Fruit fly (Drosophila melanogaster) whole organism, adult: ENCODE results near the gene CG32533.

ENCODE experiments used
- CG11617 ChIP-seq: fragments of 200-800 bp; sonication (Bioruptor generic); optimal IDR thresholded peaks from 2 replicates; lab custom pipeline; 2017; ENCODE audit warnings: mild to moderate bottlenecking, missing biosample characterization, missing genetic modification reagents, missing genetic modification characterization
- CG12768 ChIP-seq: fragments of 200-800 bp; sonication (Bioruptor generic); optimal IDR thresholded peaks from 2 replicates; lab custom pipeline; 2017; ENCODE audit warnings: missing biosample characterization, missing genetic modification characterization, mild to moderate bottlenecking, moderate library complexity, missing genetic modification reagents
- CG14711 ChIP-seq: fragments of 200-800 bp; sonication (Bioruptor generic); optimal IDR thresholded peaks from 2 replicates; lab custom pipeline; 2018; ENCODE audit warnings: missing biosample characterization, mild to moderate bottlenecking, missing genetic modification characterization, moderate library complexity
- CG1620 ChIP-seq: fragments of 200-800 bp; sonication (Bioruptor generic); optimal IDR thresholded peaks from 2 replicates; lab custom pipeline; 2016; ENCODE audit warnings: missing biosample characterization, missing genetic modification characterization
- CG33017 ChIP-seq: fragments of 200-800 bp; sonication (Bioruptor generic); optimal IDR thresholded peaks from 2 replicates; lab custom pipeline; 2018; ENCODE audit warnings: missing biosample characterization, mild to moderate bottlenecking, missing genetic modification characterization, moderate library complexity
- CG5204 ChIP-seq: fragments of 200-800 bp; sonication (Bioruptor generic); optimal IDR thresholded peaks from 2 replicates; lab custom pipeline; 2016; ENCODE audit warnings: missing biosample characterization, missing genetic modification characterization
- CG7045 ChIP-seq: fragments of 200-800 bp; sonication (Bioruptor generic); optimal IDR thresholded peaks from 2 replicates; lab custom pipeline; 2017; ENCODE audit warnings: missing biosample characterization, mild to moderate bottlenecking, missing genetic modification characterization
- CG7101 ChIP-seq: fragments of 200-800 bp; sonication (Bioruptor generic); optimal IDR thresholded peaks from 2 replicates; lab custom pipeline; 2018; ENCODE audit warnings: missing biosample characterization, mild to moderate bottlenecking, missing genetic modification characterization, moderate library complexity
- Clk ChIP-seq: fragments of 200-800 bp; sonication (Bioruptor generic); optimal IDR thresholded peaks from 2 replicates; lab custom pipeline; 2017; ENCODE audit warnings: missing biosample characterization, missing genetic modification characterization
- Crg-1 ChIP-seq: fragments of 200-800 bp; sonication (Bioruptor generic); optimal IDR thresholded peaks from 2 replicates; lab custom pipeline; 2016; ENCODE audit warnings: missing biosample characterization, missing genetic modification characterization
- Hr96 ChIP-seq: fragments of 200-800 bp; sonication (Bioruptor generic); optimal IDR thresholded peaks from 2 replicates; lab custom pipeline; 2016; ENCODE audit warnings: missing biosample characterization, missing genetic modification characterization
- Mnt ChIP-seq: fragments of 200-800 bp; sonication (Bioruptor generic); optimal IDR thresholded peaks from 2 replicates; lab custom pipeline; 2016; ENCODE audit warnings: missing biosample characterization, mild to moderate bottlenecking, missing genetic modification characterization
- bab1 ChIP-seq: fragments of 200-800 bp; sonication (Bioruptor generic); optimal IDR thresholded peaks from 3 replicates; lab custom pipeline; 2019; ENCODE audit warnings: missing biosample characterization, mild to moderate bottlenecking, missing genetic modification characterization, moderate library complexity
- cic ChIP-seq: fragments of 200-800 bp; sonication (Bioruptor generic); optimal IDR thresholded peaks from 2 replicates; lab custom pipeline; 2017; ENCODE audit warnings: missing biosample characterization, mild to moderate bottlenecking, missing genetic modification characterization, moderate library complexity
- cnc ChIP-seq, 2 experiments: fragments of >200 bp; optimal IDR thresholded peaks; 2 replicates each; lab custom pipeline; 2017
- kay ChIP-seq: fragments of 200-800 bp; sonication (Bioruptor generic); peaks from one replicate; lab custom pipeline; 2016; ENCODE audit warnings: missing biosample characterization, missing genetic modification characterization, borderline replicate concordance
- ovo ChIP-seq: fragments of 200-800 bp; sonication (Bioruptor generic); optimal IDR thresholded peaks from 2 replicates; lab custom pipeline; 2016; ENCODE audit warnings: missing biosample characterization, missing genetic modification characterization
- pad ChIP-seq: fragments of 200-800 bp; sonication (Bioruptor generic); optimal IDR thresholded peaks from 3 replicates; lab custom pipeline; 2017; ENCODE audit warnings: missing biosample characterization, missing genetic modification characterization, mild to moderate bottlenecking, moderate library complexity, missing genetic modification reagents
- tj ChIP-seq: fragments of 200-800 bp; sonication (Bioruptor generic); optimal IDR thresholded peaks from 3 replicates; lab custom pipeline; 2017; ENCODE audit warnings: missing biosample characterization, mild to moderate bottlenecking, missing genetic modification characterization, moderate library complexity
- toe ChIP-seq: fragments of 200-800 bp; sonication (Bioruptor generic); optimal IDR thresholded peaks from 2 replicates; lab custom pipeline; 2016; ENCODE audit warnings: missing biosample characterization, missing genetic modification characterization

CG32533 gene

dm6 chrX:19433766-19434165, 45.4 kb downstream of the CG32533 start:
- TF ChIP-seq CG14711 (no peak), Mnt (no peak), cnc (optimal IDR thresholded peaks at IDR 0.05; lab: Kevin White, UChicago) (no peak), Crg-1 (GFP tag; lab: Kevin White, UChicago) (no peak), CG7101 (tag; lab: Kevin White, UChicago) (no peak), cic (GFP tag; lab: Kevin White, UChicago) (no peak), CG7045 (no peak), tj (GFP tag; lab: Kevin White, UChicago) (no peak), ovo (GFP tag; lab: Kevin White, UChicago) (no peak), CG5204 (GFP tag; lab: Kevin White, UChicago) (no peak), CG1620 (GFP tag; lab: Kevin White, UChicago) (no peak), toe (GFP tag; lab: Kevin White, UChicago) (no peak), Clk (GFP tag; lab: Kevin White, UChicago) (no peak), CG33017 (tag; lab: Kevin White, UChicago) (no peak), kay (GFP tag; lab: Kevin White, UChicago) (no peak), CG12768 (GFP tag; lab: Kevin White, UChicago) (no peak), bab1 (no peak)

dm6 chrX:19429243-19429642, 50.0 kb downstream of the CG32533 start:
- TF ChIP-seq tj (GFP tag; lab: Kevin White, UChicago) (no peak), CG1620 (GFP tag; lab: Kevin White, UChicago) (no peak), kay (GFP tag; lab: Kevin White, UChicago) (no peak), Mnt (no peak), Crg-1 (GFP tag; lab: Kevin White, UChicago) (no peak), cic (GFP tag; lab: Kevin White, UChicago) (no peak), CG7045 (no peak), Hr96 (GFP tag; lab: Kevin White, UChicago) (no peak), CG11617 (GFP tag; lab: Kevin White, UChicago) (no peak), CG5204 (GFP tag; lab: Kevin White, UChicago) (no peak), CG14711 (no peak), toe (GFP tag; lab: Kevin White, UChicago) (no peak), CG12768 (GFP tag; lab: Kevin White, UChicago) (no peak), pad (GFP tag; lab: Kevin White, UChicago) (no peak), CG33017 (tag; lab: Kevin White, UChicago) (no peak), cnc (optimal IDR thresholded peaks at IDR 0.05; lab: Kevin White, UChicago) (no peak), Clk (GFP tag; lab: Kevin White, UChicago) (no peak)
